Fruit fly (Drosophila melanogaster) whole organism, larva: ENCODE measurements around the gene PDCD-5.

Experiments
- noc ChIP-seq: fragments of 200-800 bp; sonication (Bioruptor generic); optimal IDR thresholded peaks from 3 replicates; lab custom pipeline; 2019; ENCODE audit warnings: missing biosample characterization, mild to moderate bottlenecking, missing genetic modification characterization, moderate library complexity

PDCD-5 gene

dm6 chr3L:16231857-16232256 is at the start of gene PDCD-5, which contains the start of gene MED10:
Gene PDCD-5 (minus strand): TSS chr3L:16232038.
Gene MED10 (plus strand): TSS chr3L:16232084.
- TF ChIP-seq noc (tag; lab: Kevin White, UChicago): no peak

DNA sequence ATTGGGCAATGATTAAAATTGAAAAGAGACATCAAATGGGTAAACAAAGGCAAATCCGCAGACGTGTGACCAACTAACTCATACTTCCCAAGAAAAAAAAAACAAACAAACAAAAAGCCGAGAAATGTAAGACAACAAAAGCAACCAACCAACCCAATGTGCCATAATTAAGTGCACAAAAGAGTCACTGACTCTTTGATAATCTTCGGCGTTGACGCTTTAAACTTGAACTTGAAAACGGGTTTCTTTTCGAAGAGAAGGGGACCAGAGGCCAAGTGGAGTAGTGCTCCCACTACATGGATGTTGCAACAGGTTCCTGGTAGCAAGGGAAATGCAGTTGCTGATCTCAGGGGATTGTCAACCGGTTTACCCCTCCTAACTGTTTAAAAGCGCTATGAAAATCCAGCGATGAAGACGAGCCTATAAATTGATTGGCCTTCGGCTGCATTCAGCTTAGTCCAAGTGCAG is 48.2 kb upstream of the PDCD-5 start, which contains the start of gene CG13064:
Gene CG13064 (plus strand): TSS at position 418 of the 468 bp plus-strand sequence.
- no peak for TF ChIP-seq noc (tag; lab: Kevin White, UChicago)

DNA sequence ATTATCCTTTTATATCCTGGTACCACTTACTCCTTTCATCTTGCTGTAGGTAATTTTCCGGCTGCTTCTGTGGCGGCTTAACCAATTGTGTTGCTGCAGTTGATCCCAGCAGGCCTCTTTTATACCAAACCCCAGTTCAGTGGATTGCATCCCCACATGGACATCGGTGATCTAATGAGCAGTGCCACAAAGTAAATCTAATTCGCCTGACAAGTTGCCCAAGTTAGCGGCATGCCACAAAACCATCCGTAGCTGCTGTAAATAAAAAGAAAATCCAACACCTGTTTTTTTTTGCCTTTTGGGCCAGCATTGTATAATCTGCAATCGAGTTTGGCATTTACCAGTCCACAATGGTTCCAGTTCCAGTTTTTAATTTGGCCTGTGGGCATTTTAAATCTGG is 47.3 kb upstream of the PDCD-5 start, which contains the start of gene CG13050:
Gene CG13050 (minus strand): TSS at position 101 of the 400 bp plus-strand sequence.
- no peak for TF ChIP-seq noc (tag; lab: Kevin White, UChicago)

- no peak for TF ChIP-seq noc (tag; lab: Kevin White, UChicago)
These were observed 45.3 kb upstream of the PDCD-5 start, which contains the start of gene CG13065 for dm6 chr3L:16277135-16277534. Gene CG13065 (plus strand): TSS chr3L:16277435.

DNA sequence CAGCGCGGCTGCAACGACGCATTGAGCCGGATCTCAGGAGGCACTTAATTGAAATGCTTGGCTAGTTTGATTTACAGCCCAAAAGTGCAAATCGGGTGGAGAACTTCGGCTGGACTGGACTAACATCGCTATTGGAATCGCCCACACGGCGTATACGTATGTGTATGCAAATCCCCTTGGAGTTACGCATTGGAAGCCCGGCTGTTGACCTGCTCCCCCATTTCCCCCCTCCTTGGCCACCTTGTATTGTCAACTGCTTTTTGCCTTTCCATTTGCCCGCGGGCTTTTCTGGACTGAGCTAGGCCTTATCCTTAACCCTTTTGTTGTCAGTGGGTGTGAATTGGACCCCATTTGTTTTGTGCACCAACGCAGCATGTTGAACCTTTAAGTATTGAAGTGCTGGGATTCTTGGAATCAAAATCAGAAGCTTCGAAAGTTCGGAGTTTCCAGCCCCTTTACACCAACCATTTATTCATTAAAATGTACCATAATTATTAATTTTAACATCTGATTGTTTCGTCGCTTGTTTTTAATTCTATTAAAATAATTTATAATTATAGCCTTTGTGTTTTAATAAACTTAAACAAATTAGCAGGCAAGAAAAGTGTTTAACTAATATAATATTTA is 43.7 kb upstream of the PDCD-5 start:
- no peak for TF ChIP-seq noc (tag; lab: Kevin White, UChicago)

- no peak for TF ChIP-seq noc (tag; lab: Kevin White, UChicago)
These were observed 40.6 kb upstream of the PDCD-5 start, which contains the start of gene CG13066 for dm6 chr3L:16272338-16272959. Gene CG13066 (plus strand): TSS chr3L:16272909.

dm6 chr3L:16270802-16271332 is 39.0 kb upstream of the PDCD-5 start, which contains the start of the genes CG34248 and CG13067:
Gene CG34248 (minus strand): TSS chr3L:16270902.
Gene CG13067 (plus strand): TSS chr3L:16271282.
- no peak for TF ChIP-seq noc (tag; lab: Kevin White, UChicago)

dm6 chr3L:16269092-16269491 is 37.3 kb upstream of the PDCD-5 start, which contains the start of gene CG13068:
Gene CG13068 (plus strand): TSS chr3L:16269392.
- no peak for TF ChIP-seq noc (tag; lab: Kevin White, UChicago)

dm6 chr3L:16268106-16268733 is 36.4 kb upstream of the PDCD-5 start, which contains the start of gene CG4950:
Gene CG4950 (minus strand): TSS chr3L:16268156.
- TF ChIP-seq noc (tag; lab: Kevin White, UChicago): no peak

DNA sequence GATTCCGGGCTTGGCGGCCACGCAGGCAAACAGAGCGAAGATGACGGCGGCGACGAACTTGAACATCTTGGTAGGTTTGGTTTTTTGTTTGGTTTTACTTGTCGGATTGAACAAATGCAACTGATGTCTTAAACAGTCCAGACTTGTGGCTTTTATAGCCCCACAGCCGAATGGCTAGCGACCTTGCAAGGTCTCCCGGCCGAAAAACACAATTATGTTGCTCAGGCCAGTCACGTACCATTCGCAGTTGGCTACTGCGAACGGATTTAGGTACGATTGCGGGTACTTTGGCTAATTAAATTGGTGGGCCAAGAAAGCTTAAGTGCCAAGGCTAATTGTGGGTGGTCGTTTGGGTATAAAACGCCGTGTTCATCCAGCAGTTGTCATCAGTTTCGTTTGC is 33.2 kb upstream of the PDCD-5 start, which contains the start of the genes CG13051 and CG13069:
Gene CG13051 (minus strand): TSS at position 101 of the 400 bp plus-strand sequence.
Gene CG13069 (plus strand): TSS at position 386 of the 400 bp plus-strand sequence.
- no peak for TF ChIP-seq noc (tag; lab: Kevin White, UChicago)

- no peak for TF ChIP-seq noc (tag; lab: Kevin White, UChicago)
These were observed 31.2 kb upstream of the PDCD-5 start, which contains the start of gene CG13070 for dm6 chr3L:16263043-16263442. Gene CG13070 (plus strand): TSS chr3L:16263343.

dm6 chr3L:16262440-16262839 is 30.6 kb upstream of the PDCD-5 start, which contains the start of gene CG13071:
Gene CG13071 (plus strand): TSS chr3L:16262740.
- TF ChIP-seq noc (tag; lab: Kevin White, UChicago): no peak

DNA sequence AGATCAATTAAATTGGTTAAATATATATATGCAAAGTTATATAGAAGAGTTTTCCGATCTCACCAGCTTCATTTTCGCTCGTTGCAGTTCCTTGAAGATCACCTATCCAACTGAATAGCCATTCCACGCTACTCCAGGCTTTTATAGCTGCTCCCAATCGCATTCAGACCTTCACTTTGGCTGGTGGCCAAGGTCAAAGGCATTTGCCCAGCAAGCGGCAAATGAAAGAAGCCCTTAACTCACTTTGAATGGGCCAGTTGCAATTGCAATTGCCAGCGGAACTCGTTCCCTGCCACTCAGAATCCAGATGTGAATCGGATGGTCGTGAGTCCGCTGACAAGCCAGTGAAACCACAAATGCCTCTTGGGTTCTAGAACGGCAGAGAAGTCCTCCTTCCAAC is 29.7 kb upstream of the PDCD-5 start, which contains the start of gene CG34247:
Gene CG34247 (minus strand): TSS at position 101 of the 400 bp plus-strand sequence.
- no peak for TF ChIP-seq noc (tag; lab: Kevin White, UChicago)

DNA sequence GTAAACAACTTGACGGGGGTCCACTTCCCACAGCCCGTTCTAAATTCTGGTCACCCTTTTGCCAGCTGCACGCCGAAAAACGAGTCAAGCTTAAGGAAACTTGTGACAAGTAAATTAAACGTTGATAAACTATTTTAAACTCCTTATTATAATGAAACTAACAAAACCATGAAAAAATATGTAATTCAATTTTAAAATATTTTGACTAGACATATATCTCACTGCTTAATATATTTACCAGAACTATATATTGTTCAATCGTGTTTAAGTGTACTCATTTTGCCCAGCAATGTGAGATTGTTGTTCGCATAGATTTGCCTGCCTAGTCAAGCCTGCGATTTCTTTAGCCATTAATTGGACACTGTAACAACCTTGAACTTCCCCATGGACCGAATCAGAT is 27.7 kb upstream of the PDCD-5 start, which contains the start of gene CG13053:
Gene CG13053 (minus strand): TSS at position 171 of the 400 bp plus-strand sequence.
- TF ChIP-seq noc (tag; lab: Kevin White, UChicago): no peak

DNA sequence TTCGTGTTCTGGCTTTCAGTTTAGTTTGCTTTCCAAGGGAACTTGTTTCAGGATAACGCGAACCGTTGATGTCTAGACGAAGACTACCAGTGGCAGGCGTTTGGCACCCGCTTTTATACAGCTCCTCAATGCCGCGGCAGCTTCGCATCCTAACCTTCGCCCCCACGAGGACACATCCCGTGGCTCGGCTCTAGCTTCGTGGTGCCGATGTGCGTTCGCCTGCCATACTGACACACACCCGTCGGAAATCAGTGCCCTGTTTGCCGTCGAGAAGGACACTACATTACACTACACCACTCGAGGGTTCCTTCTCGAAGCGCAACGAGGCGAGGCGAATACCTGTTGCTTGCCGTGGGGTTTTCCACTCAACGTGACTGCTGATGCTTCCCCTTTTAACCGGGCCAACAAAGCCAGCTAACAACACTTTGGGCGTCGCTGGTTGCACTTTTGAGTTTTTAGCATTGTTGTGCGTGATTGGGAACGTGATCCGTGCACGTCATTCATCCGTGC is 25.3 kb upstream of the PDCD-5 start, which contains the start of gene CG13054:
Gene CG13054 (minus strand): TSS at position 74 of the 510 bp plus-strand sequence.
- TF ChIP-seq noc (tag; lab: Kevin White, UChicago): no peak
